Worm (Caenorhabditis elegans) whole organism, mixed stage, embryonic: Measurements from ENCODE around the gene brc-1.

Experiments
- ceh-39 ChIP-seq: fragments of 150-350 bp; optimal IDR thresholded peaks from 2 replicates; lab custom pipeline; 2014; ENCODE audit warnings: missing biosample characterization, missing genetic modification characterization
- ces-1 ChIP-seq: fragments of 150-350 bp; optimal IDR thresholded peaks from 2 replicates; lab custom pipeline; 2014; ENCODE audit warnings: missing biosample characterization, missing genetic modification reagents, missing genetic modification characterization
- elt-3 ChIP-seq: fragments of 150-350 bp; optimal IDR thresholded peaks from 2 replicates; lab custom pipeline; 2014; ENCODE audit warnings: missing biosample characterization, missing genetic modification characterization
- mep-1 ChIP-seq: fragments of 150-350 bp; optimal IDR thresholded peaks from 2 replicates; lab custom pipeline; 2017; ENCODE audit warnings: missing biosample characterization, missing genetic modification reagents, missing genetic modification characterization, inconsistent platforms
- nhr-237 ChIP-seq: fragments of 150-350 bp; optimal IDR thresholded peaks from 2 replicates; lab custom pipeline; 2014; ENCODE audit warnings: missing biosample characterization, missing genetic modification characterization
- nhr-28 ChIP-seq: fragments of 150-350 bp; optimal IDR thresholded peaks from 2 replicates; lab custom pipeline; 2014; ENCODE audit warnings: missing biosample characterization, missing genetic modification characterization
- nhr-76 ChIP-seq: sonication (generic microtip); optimal IDR thresholded peaks from 2 replicates; lab custom pipeline; 2017; ENCODE audit warnings: missing biosample characterization, missing genetic modification characterization
- pha-4 ChIP-seq: fragments of 150-350 bp; optimal IDR thresholded peaks from 2 replicates; lab custom pipeline; 2018; ENCODE audit warnings: missing biosample characterization, missing genetic modification reagents, missing genetic modification characterization
- unc-62 ChIP-seq: fragments of 150-350 bp; optimal IDR thresholded peaks from 2 replicates; lab custom pipeline; 2014; ENCODE audit warnings: missing biosample characterization, missing genetic modification reagents, missing genetic modification characterization
- ztf-11 ChIP-seq: fragments of 150-350 bp; optimal IDR thresholded peaks from 2 replicates; lab custom pipeline; 2014; ENCODE audit warnings: missing biosample characterization, missing genetic modification characterization

DNA sequence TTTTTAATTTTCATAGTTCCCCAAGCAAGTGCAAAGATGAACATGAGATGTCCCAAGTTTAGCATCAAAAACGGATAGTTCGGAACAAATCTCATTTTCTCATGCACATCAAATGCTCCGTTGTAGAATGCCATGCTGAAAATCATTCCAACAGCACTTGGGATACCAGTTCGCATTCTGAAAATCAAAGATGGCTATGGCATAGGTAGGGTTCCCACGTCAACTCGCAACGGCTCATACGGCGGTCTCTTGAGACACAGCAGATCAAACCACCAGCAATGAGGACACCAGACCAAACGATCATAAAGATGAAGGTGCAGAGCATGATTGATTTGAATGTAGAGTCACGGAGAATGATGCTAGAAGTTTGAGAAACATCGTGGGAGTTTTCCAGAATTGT, 59.7 kb downstream of the brc-1 start:
- no peak for TF ChIP-seq unc-62 (GFP tag; lab: Kevin White, UChicago)
- no peak for TF ChIP-seq nhr-237 (tag; lab: Kevin White, UChicago)
- TF ChIP-seq ceh-39 (tag; lab: Kevin White, UChicago): no peak
- no peak for TF ChIP-seq ces-1 (GFP tag; lab: Kevin White, UChicago)
- TF ChIP-seq elt-3: no peak
- TF ChIP-seq ztf-11 (tag; lab: Kevin White, UChicago): no peak
- TF ChIP-seq mep-1: no peak
- TF ChIP-seq nhr-28: no peak
- TF ChIP-seq pha-4 (tag; lab: Kevin White, UChicago): no peak
- TF ChIP-seq nhr-76 (tag; lab: Kevin White, UChicago): no peak
